Worm (Caenorhabditis elegans) whole organism, mixed stage, embryonic: ENCODE measurements around the gene C02F5.12.

ENCODE experiments used
- blmp-1 ChIP-seq: fragments of 150-350 bp; optimal IDR thresholded peaks from 2 replicates; lab custom pipeline; 2014; ENCODE audit warnings: missing biosample characterization, missing genetic modification characterization
- elt-1 ChIP-seq: sonication (generic microtip); optimal IDR thresholded peaks from 2 replicates; lab custom pipeline; 2017; ENCODE audit warnings: missing genetic modification characterization, mild to moderate bottlenecking, missing compliant biosample characterization, antibody characterized with exemption, moderate library complexity, borderline replicate concordance; ENCODE audit not compliant: insufficient read depth
- nhr-2 ChIP-seq: fragments of 150-350 bp; optimal IDR thresholded peaks from 2 replicates; lab custom pipeline; 2014; ENCODE audit warnings: missing biosample characterization, missing genetic modification characterization
- nhr-28 ChIP-seq: fragments of 150-350 bp; optimal IDR thresholded peaks from 2 replicates; lab custom pipeline; 2014; ENCODE audit warnings: missing biosample characterization, missing genetic modification characterization
- sptf-1 ChIP-seq: sonication (generic microtip); optimal IDR thresholded peaks from 2 replicates; lab custom pipeline; 2017; ENCODE audit warnings: mild to moderate bottlenecking, missing genetic modification characterization, moderate library complexity, missing compliant biosample characterization
- unc-62 ChIP-seq: fragments of 150-350 bp; optimal IDR thresholded peaks from 2 replicates; lab custom pipeline; 2014; ENCODE audit warnings: missing biosample characterization, missing genetic modification reagents, missing genetic modification characterization
- ztf-11 ChIP-seq: fragments of 150-350 bp; optimal IDR thresholded peaks from 2 replicates; lab custom pipeline; 2014; ENCODE audit warnings: missing biosample characterization, missing genetic modification characterization

DNA sequence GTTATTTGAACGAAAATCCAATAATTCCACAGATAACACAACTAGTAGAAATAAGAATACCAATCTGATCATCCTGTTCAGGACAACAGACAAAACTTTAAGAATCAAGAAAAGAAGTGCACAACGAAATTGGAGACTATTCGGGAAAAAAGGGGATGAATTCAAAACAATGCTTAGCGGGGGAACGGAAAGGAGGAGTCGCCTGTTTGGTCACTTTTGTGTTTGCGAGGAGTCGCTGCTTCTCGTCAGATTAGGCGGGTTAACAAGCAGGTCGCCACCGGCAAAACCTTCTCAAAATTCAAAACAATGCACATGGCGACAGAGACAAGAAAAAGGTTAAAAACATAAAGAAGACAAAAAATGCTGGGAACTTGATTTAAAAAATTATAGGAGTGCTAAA lies 33.1 kb downstream of the C02F5.12 start, which contains the start of gene C30A5.10:
- TF ChIP-seq unc-62 (GFP tag; lab: Kevin White, UChicago) (no peak), nhr-2 (tag; lab: Kevin White, UChicago) (no peak), nhr-28 (tag; lab: Kevin White, UChicago) (no peak), elt-1 (tag; lab: Kevin White, UChicago) (no peak), ztf-11 (tag; lab: Kevin White, UChicago) (no peak), blmp-1 (no peak), sptf-1 (tag; lab: Kevin White, UChicago) (no peak)
